Fruit fly (Drosophila melanogaster) whole organism: ENCODE data around the gene app.

ENCODE experiments used
- Dll ChIP-seq: fragments of >200 bp; optimal IDR thresholded peaks from 2 replicates; lab custom pipeline; 2017
- pan ChIP-seq: fragments of >200 bp; optimal IDR thresholded peaks from 2 replicates; lab custom pipeline; 2017
- psq ChIP-seq: fragments of >200 bp; optimal IDR thresholded peaks from 2 replicates; lab custom pipeline; 2017

DNA sequence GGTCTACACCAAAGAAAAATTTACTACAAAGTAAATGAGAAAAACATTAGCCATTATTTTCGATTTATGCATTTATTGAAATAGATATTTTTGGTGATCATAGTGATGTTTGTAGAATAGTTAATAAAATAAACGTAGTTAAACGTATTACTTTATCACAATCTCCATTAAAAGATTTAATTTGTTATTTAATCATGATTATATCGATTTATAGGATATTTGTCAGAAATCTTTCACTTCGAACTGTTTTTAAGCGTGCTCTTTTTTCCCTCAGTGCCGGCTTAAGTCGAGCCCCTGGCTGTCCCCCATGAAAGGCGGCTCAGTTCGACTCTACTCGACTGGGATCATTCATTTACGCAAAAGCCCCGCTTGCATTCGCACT lies 43.0 kb downstream of the app start:
- TF ChIP-seq Dll (lab: Kevin White, UChicago) (no peak), psq (lab: Kevin White, UChicago) (no peak), pan (lab: Kevin White, UChicago) (no peak)
